Fruit fly (Drosophila melanogaster) whole organism, pupa: ENCODE measurements around the gene slou.

Experiments
- CG13204 ChIP-seq: fragments of 200-800 bp; sonication (Bioruptor generic); optimal IDR thresholded peaks from 2 replicates; lab custom pipeline; 2018; ENCODE audit warnings: missing biosample characterization, mild to moderate bottlenecking, missing genetic modification characterization, moderate library complexity
- CG15710 ChIP-seq: fragments of 200-800 bp; sonication (Bioruptor generic); optimal IDR thresholded peaks from 2 replicates; lab custom pipeline; 2018; ENCODE audit warnings: missing biosample characterization, mild to moderate bottlenecking, missing genetic modification characterization, moderate library complexity
- CG17806 ChIP-seq: fragments of 200-800 bp; sonication (Bioruptor generic); optimal IDR thresholded peaks from 2 replicates; lab custom pipeline; 2018; ENCODE audit warnings: missing biosample characterization, mild to moderate bottlenecking, missing genetic modification characterization, moderate library complexity
- CG8159 ChIP-seq: fragments of 200-800 bp; sonication (Bioruptor generic); optimal IDR thresholded peaks from 3 replicates; lab custom pipeline; 2018; ENCODE audit warnings: missing biosample characterization, mild to moderate bottlenecking, missing genetic modification characterization, moderate library complexity
- CG9948 ChIP-seq: fragments of 200-800 bp; sonication (Bioruptor generic); optimal IDR thresholded peaks from 2 replicates; lab custom pipeline; 2018; ENCODE audit warnings: missing biosample characterization, mild to moderate bottlenecking, missing genetic modification characterization, moderate library complexity
- EcR ChIP-seq: fragments of 200-800 bp; sonication (Bioruptor generic); optimal IDR thresholded peaks from 3 replicates; lab custom pipeline; 2019; ENCODE audit warnings: missing biosample characterization, missing genetic modification characterization, mild to moderate bottlenecking, moderate library complexity, missing genetic modification reagents
- Ets98B ChIP-seq: fragments of 200-800 bp; sonication (Bioruptor generic); IDR thresholded peaks from 2 replicates; pipeline ENCODE4 v1.3.6; 2022; ENCODE audit warnings: missing biosample characterization, missing genetic modification characterization

DNA sequence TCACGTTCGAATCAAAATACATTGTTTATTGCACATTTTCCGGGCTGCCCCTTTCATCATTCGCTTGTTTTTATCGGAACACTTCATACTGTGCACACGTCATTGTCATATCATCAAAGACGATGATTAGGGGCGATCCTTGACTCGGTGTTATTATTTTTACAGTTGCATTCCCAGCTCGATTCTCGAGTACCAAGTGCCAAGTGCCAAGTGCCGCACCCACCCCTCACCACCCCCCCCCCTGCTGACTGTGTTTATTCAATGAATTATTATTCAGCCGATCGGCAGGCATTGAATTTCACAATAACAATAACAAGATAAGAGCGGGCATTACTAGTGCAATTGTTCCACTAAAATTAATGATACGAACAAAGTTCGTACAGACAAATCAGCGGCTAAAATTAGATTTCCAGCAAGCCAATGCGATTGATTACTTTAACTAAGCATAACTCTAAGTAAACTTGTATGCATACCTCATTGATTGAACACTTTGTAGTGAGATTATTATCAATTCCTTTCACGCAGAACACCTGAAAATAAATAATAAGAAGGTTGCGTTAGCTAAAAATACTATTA is 30.6 kb upstream of the slou start:
- TF ChIP-seq CG13204 (GFP tag; lab: Kevin White, UChicago) (no peak), CG17806 (tag; lab: Kevin White, UChicago) (no peak), CG8159 (tag; lab: Kevin White, UChicago) (no peak), EcR (no peak), CG9948 (no peak), Ets98B (GFP tag; lab: Robert Waterston, UW) (no peak), CG15710 (tag; lab: Kevin White, UChicago) (no peak)
